Worm (Caenorhabditis elegans) whole organism, young adult: ENCODE data around the gene srw-129.

Experiments
- ceh-100 ChIP-seq: fragments of 200-800 bp; sonication (Bioruptor generic); IDR thresholded peaks from 2 replicates; pipeline ENCODE4 v1.3.6; 2022; ENCODE audit warnings: missing genetic modification reagents, missing genetic modification characterization, missing compliant biosample characterization
- ceh-27 ChIP-seq: fragments of 200-800 bp; sonication (Bioruptor generic); optimal IDR thresholded peaks from 2 replicates; lab custom pipeline; 2018; ENCODE audit warnings: mild to moderate bottlenecking, missing genetic modification characterization, moderate library complexity, missing compliant biosample characterization
- ets-4 ChIP-seq: fragments of 200-800 bp; sonication (Bioruptor generic); optimal IDR thresholded peaks from 2 replicates; lab custom pipeline; 2018; ENCODE audit warnings: mild to moderate bottlenecking, missing genetic modification characterization, missing compliant biosample characterization
- madf-8 ChIP-seq: fragments of 200-800 bp; sonication (Bioruptor generic); conservative IDR thresholded peaks from 2 replicates; pipeline ENCODE4 v1.3.6; 2022; ENCODE audit warnings: missing genetic modification reagents, missing genetic modification characterization, missing compliant biosample characterization
- mes-4 ChIP-seq: sonication (generic microtip); optimal IDR thresholded peaks from 2 replicates; lab custom pipeline; 2016; ENCODE audit warnings: missing genotype, missing genetic modification characterization, missing compliant biosample characterization
- sea-2 ChIP-seq: fragments of 200-800 bp; sonication (Bioruptor generic); IDR thresholded peaks from 2 replicates; pipeline ENCODE4 v1.3.6; 2022; ENCODE audit warnings: missing genetic modification characterization, missing compliant biosample characterization

ce11 chrV:2999736-3000135 is 28.0 kb downstream of the srw-129 start, which contains the start of gene srw-119:
- no peak for TF ChIP-seq ets-4 (GFP tag; lab: Kevin White, UChicago)
- no peak for TF ChIP-seq ceh-27 (GFP tag; lab: Kevin White, UChicago)
- TF ChIP-seq sea-2 (GFP tag; lab: Robert Waterston, UW): no peak
- TF ChIP-seq ceh-100: no peak
- TF ChIP-seq madf-8 (GFP tag; lab: Robert Waterston, UW): no peak
- no peak for TF ChIP-seq mes-4 (tag; lab: Kevin White, UChicago)
